Fruit fly (Drosophila melanogaster) whole organism: Measurements from ENCODE around the gene CG31988.

Experiments used
- CG8478 ChIP-seq: fragments of >200 bp; optimal IDR thresholded peaks from 2 replicates; lab custom pipeline; 2018; ENCODE audit warnings: inconsistent platforms
- Dll ChIP-seq: fragments of >200 bp; optimal IDR thresholded peaks from 2 replicates; lab custom pipeline; 2017
- EcR ChIP-seq, 2 experiments: fragments of >200 bp; optimal IDR thresholded peaks; 2 replicates each; lab custom pipeline; 2017; ENCODE audit warnings: missing biosample characterization in 2 of 2, missing genetic modification characterization in 2 of 2, missing genetic modification reagents in 2 of 2
- pan ChIP-seq: fragments of >200 bp; optimal IDR thresholded peaks from 2 replicates; lab custom pipeline; 2017
- psq ChIP-seq: fragments of >200 bp; optimal IDR thresholded peaks from 2 replicates; lab custom pipeline; 2017
- usp ChIP-seq: fragments of >200 bp; optimal IDR thresholded peaks from 2 replicates; lab custom pipeline; 2017; ENCODE audit warnings: missing biosample characterization, missing genetic modification characterization, mixed read lengths

The CG31988 gene

DNA sequence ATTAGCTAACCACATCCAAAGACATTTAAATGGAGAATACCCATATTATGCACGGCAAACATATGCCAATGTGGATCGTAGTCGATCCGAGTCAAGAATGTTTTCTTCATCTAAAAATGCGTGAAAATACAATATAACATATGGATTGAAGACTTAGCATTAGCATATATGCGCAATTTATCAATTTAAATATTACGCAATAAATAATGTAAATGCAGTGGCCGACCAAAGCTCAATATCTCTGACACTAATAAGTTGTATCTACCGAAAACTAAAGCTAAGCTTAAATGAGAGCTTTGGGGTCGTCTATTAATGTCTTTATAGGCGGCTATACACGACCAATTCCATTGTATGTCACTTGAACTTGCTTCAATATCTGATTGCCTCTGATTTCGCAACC is 32.9 kb upstream of the CG31988 start:
- no peak for TF ChIP-seq usp (GFP tag; lab: Kevin White, UChicago)
- no peak for TF ChIP-seq Dll (lab: Kevin White, UChicago)
- no peak for TF ChIP-seq EcR (GFP tag; optimal IDR thresholded peaks at IDR 0.05; lab: Kevin White, UChicago)
- no peak for TF ChIP-seq psq
- TF ChIP-seq CG8478 (lab: Kevin White, UChicago) = no peak
- TF ChIP-seq pan (lab: Kevin White, UChicago) = no peak

dm6 chr2L:21234388-21234984 is 31.9 kb upstream of the CG31988 start:
- TF ChIP-seq psq (no peak), usp (GFP tag; lab: Kevin White, UChicago) (no peak), pan (lab: Kevin White, UChicago) (no peak), CG8478 (lab: Kevin White, UChicago) (no peak), Dll (lab: Kevin White, UChicago) (no peak), EcR (GFP tag; optimal IDR thresholded peaks at IDR 0.05; lab: Kevin White, UChicago) (no peak)

- no peak for TF ChIP-seq Dll (lab: Kevin White, UChicago)
- no peak for TF ChIP-seq psq
- TF ChIP-seq CG8478 (lab: Kevin White, UChicago) = no peak
- no peak for TF ChIP-seq pan (lab: Kevin White, UChicago)
- TF ChIP-seq usp (GFP tag; lab: Kevin White, UChicago) = no peak
- no peak for TF ChIP-seq EcR (GFP tag; optimal IDR thresholded peaks at IDR 0.05; lab: Kevin White, UChicago)
These were observed 30.8 kb upstream of the CG31988 start for dm6 chr2L:21233430-21233829.

DNA sequence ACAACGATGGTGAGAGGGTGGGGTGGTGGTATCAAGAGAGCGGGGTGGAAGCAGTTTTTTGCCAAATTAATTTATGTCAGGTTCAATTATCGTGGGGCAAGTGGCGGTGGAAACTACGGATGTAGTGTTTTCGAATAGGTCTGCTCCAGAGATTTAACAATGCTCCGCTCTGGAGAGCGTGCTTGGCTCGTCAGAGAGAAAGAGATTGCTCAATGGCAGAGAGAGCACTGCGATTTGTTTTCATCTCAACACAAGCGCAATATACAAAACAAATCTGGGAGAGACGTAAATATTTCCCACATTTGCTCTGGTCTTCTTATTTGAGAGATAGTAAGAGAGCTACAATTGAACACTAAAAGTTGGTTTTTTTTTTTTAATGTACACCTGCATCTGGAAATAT is 19.2 kb upstream of the CG31988 start:
- TF ChIP-seq EcR (GFP tag; optimal IDR thresholded peaks at IDR 0.05; lab: Kevin White, UChicago) = no peak
- TF ChIP-seq pan (lab: Kevin White, UChicago) = no peak
- TF ChIP-seq CG8478 (lab: Kevin White, UChicago) = no peak
- no peak for TF ChIP-seq Dll (lab: Kevin White, UChicago)
- TF ChIP-seq usp (GFP tag; lab: Kevin White, UChicago) = no peak
- no peak for TF ChIP-seq psq

- TF ChIP-seq psq = no peak
- no peak for TF ChIP-seq EcR (GFP tag; optimal IDR thresholded peaks at IDR 0.05; lab: Kevin White, UChicago)
- TF ChIP-seq CG8478 (lab: Kevin White, UChicago) = no peak
- TF ChIP-seq pan (lab: Kevin White, UChicago) = no peak
- TF ChIP-seq usp (GFP tag; lab: Kevin White, UChicago) = no peak
- TF ChIP-seq Dll (lab: Kevin White, UChicago) = no peak
These were observed 18.5 kb upstream of the CG31988 start, which contains the start of gene CG8677 for dm6 chr2L:21221114-21221578. CG8677 (plus strand) TSS chr2L:21221312.

DNA sequence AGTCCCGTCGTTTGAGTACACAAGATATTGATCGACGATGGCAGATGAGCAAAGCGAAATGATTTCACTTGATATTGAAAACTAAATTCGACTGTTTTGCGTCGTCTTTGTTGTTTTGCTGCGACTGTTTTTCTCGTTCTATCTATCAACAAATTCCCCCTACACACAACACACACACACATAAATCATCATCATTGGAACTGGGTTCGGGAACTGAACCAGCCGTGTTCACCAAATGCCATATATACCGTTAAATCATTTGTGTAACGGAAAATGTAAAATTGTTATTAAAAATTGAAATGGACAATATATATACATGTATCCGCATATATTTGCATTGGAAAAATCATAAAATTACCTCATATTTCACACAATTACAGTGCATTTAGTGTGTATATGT is 17.8 kb upstream of the CG31988 start, which contains the start of gene Atg18b:
Gene Atg18b (minus strand): TSS at position 177 of the 400 bp plus-strand sequence.
- TF ChIP-seq psq = no peak
- no peak for TF ChIP-seq CG8478 (lab: Kevin White, UChicago)
- no peak for TF ChIP-seq usp (GFP tag; lab: Kevin White, UChicago)
- no peak for TF ChIP-seq Dll (lab: Kevin White, UChicago)
- no peak for TF ChIP-seq EcR (GFP tag; optimal IDR thresholded peaks at IDR 0.05; lab: Kevin White, UChicago)
- no peak for TF ChIP-seq pan (lab: Kevin White, UChicago)

- TF ChIP-seq pan (lab: Kevin White, UChicago) (no peak), psq (no peak), EcR (GFP tag; optimal IDR thresholded peaks at IDR 0.05; lab: Kevin White, UChicago) (no peak), usp (GFP tag; lab: Kevin White, UChicago) (no peak), CG8478 (lab: Kevin White, UChicago) (no peak), Dll (lab: Kevin White, UChicago) (no peak)
These were observed 17.1 kb upstream of the CG31988 start for dm6 chr2L:21219640-21220085.

DNA sequence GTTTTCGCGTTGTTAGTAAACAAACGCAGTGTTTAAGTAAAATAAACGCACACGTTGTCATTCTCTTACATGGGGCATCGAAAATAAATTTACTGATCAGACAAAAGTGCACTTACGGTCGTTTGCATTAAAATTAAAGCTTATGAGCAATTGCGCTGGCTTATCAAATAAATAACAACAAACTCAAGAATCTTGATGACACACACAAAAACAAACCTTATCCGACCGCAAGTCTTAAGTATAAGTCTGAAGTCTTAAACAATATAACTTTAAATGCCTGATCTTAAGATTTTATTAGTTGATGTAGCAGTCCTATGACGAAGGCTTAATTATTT is 16.3 kb upstream of the CG31988 start:
- TF ChIP-seq pan (lab: Kevin White, UChicago) (no peak), psq (no peak), EcR (GFP tag; optimal IDR thresholded peaks at IDR 0.05; lab: Kevin White, UChicago) (no peak), usp (GFP tag; lab: Kevin White, UChicago) (no peak), Dll (lab: Kevin White, UChicago) (no peak), CG8478 (lab: Kevin White, UChicago) (no peak)

DNA sequence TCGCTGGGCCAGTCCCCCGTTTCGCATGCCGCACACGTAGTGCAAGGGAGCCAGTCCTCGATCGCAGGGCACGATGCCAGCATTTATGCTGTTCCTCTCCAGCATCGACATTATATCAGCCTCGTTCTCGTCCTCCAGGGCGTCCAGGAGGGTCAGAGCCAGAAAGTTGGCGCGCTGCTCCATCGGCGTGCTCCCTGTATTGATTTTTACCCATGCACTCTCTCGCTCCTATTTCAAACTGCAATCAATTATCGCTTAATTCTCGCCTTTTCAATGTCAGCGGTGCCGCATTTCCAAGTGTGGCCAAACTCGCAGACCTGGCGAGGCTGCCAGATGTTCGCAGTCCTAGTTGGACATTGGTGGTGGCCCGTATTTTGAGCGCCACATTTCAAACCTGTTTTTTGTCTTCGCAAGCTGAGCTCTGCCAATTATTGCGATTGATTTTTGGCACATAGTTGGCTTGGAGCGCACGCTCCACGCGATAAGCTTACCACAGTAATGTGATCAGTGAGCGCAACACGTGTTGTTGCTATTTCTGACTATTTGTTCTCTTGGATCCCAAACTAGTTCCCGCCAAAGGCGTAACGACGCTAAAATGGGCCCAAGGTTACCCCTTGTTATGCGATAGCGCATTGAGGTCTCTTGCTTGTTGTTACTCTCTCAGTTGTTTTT is 15.8 kb upstream of the CG31988 start, which contains the start of gene CG8679:
Gene CG8679 (minus strand): TSS at position 305 of the 672 bp plus-strand sequence.
- TF ChIP-seq pan (lab: Kevin White, UChicago) = no peak
- no peak for TF ChIP-seq Dll (lab: Kevin White, UChicago)
- TF ChIP-seq usp (GFP tag; lab: Kevin White, UChicago) = no peak
- no peak for TF ChIP-seq psq
- no peak for TF ChIP-seq EcR (GFP tag; optimal IDR thresholded peaks at IDR 0.05; lab: Kevin White, UChicago)
- no peak for TF ChIP-seq CG8478 (lab: Kevin White, UChicago)

dm6 chr2L:21214961-21215362 is 12.4 kb upstream of the CG31988 start:
- TF ChIP-seq EcR (GFP tag; optimal IDR thresholded peaks at IDR 0.05; lab: Kevin White, UChicago) (no peak), usp (GFP tag; lab: Kevin White, UChicago) (no peak), CG8478 (lab: Kevin White, UChicago) (no peak), psq (no peak), pan (lab: Kevin White, UChicago) (no peak), Dll (lab: Kevin White, UChicago) (no peak)

DNA sequence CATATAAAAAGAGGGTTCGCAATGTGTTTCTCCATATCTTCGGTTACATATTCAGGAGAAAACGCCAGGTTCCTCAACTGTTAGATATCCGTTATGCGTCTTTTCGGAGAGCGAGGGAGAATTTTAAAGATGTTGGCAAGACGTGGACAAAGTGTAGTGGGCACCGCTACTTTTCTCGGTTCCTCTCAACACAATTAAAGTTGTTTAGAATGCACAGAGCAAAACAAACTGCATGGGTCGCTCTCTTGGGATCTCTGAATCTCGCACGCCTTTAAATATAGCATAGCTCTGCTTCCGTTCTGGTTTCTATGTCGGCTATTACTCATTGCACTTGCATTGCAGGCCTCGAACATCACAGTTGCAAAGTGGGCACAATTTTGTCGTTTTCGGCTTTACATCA is 3.6 kb upstream of the CG31988 start, which contains the start of gene clumsy:
Gene clumsy (plus strand): TSS at position 301 of the 400 bp plus-strand sequence.
- TF ChIP-seq psq = no peak
- no peak for TF ChIP-seq EcR (GFP tag; optimal IDR thresholded peaks at IDR 0.05; lab: Kevin White, UChicago)
- no peak for TF ChIP-seq pan (lab: Kevin White, UChicago)
- TF ChIP-seq CG8478 (lab: Kevin White, UChicago) = no peak
- TF ChIP-seq usp (GFP tag; lab: Kevin White, UChicago) = no peak
- TF ChIP-seq Dll (lab: Kevin White, UChicago) = no peak
